Fruit fly (Drosophila melanogaster): ENCODE measurements around the gene CG14829.
A peak's percentile ranks its signal among the peaks of the same experiment; 100 is the strongest.

The CG14829 gene

DNA sequence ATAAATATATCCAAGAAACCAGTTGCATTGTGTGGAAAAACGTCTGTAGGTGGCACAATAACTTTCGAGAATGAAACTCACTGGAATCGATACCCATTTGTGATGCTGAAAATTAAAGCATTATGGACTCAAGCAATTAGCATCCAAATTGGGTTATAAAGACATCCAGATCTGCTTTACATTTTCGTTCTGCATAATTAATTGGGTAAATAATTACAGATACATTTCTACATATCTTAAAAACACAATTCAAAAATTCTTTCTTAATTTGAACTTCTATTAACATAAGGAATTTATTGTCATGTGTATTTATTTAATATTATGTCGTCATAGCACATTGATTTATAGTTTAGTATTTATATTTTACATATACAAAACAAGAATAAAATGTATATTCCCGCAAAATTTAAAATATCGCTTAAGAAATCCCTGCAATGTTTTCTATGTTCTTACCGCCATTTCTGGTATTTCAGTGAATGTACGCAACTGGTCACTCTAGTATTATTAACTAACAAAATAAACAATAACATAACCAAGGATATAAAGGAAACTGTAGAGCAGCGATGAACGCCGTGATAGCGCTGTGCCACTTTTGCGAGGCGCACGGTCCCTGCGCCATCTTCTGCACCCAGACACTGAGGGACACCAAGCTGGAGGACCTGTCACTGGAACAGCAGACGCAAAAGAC lies at the start of gene CG14829, which contains the start of gene BHD (continued):
- TF ChIP-seq CG8089 (GFP tag; optimal IDR thresholded peaks at IDR 0.05) (no peak), maf-S (GFP tag; optimal IDR thresholded peaks at IDR 0.05) (no peak), Dll (GFP tag; IDR thresholded peaks at IDR 0.05; ENCODE audit: partially characterized antibody) (peak; percentile 49; the same call in 1 of the 4 replicates), cas (GFP tag; IDR thresholded peaks at IDR 0.05) (no peak), disco-r (GFP tag; optimal IDR thresholded peaks at IDR 0.05) (no peak), CG34422 (GFP tag; IDR thresholded peaks at IDR 0.05) (no peak), Jarid2 (GFP tag; optimal IDR thresholded peaks at IDR 0.05) (no peak), pnt (GFP tag; optimal IDR thresholded peaks at IDR 0.05) (no peak), CG8281 (tag; optimal IDR thresholded peaks at IDR 0.05) (no peak), toy (GFP tag; IDR thresholded peaks at IDR 0.05) (no peak)

DNA sequence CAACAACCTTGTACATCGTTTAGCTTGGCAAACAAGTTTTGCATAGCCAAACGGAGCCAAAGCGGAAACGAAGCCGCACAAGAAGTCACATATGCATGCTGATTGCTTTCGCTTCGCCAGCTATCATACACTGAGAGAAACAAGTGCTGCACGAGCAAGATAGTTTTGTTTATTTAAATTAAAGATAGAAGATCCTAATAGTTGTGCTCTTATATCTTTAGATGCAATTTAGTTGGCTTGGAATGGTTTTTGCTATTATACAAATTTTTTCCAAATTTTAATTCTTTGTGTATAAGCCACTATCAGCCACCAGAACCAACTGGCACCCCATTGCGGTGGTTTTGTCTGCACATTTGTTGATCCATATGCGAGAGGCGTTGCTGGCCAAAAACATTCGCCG lies 45.6 kb upstream of the CG14829 start:
- TF ChIP-seq ham (GFP tag; IDR thresholded peaks at IDR 0.05), result no peak
- TF ChIP-seq sens (GFP tag), result peak; percentile 74
- TF ChIP-seq CG14965 (GFP tag; optimal IDR thresholded peaks at IDR 0.05; ENCODE audit: borderline replicate concordance), result no peak
- no peak for TF ChIP-seq CG31365 (tag; optimal IDR thresholded peaks at IDR 0.05)
- TF ChIP-seq CG8359 (GFP tag; optimal IDR thresholded peaks at IDR 0.05; ENCODE audit: borderline replicate concordance), result no peak
- no peak for TF ChIP-seq CG4707 (GFP tag; optimal IDR thresholded peaks at IDR 0.05)
- TF ChIP-seq lmd (GFP tag; IDR thresholded peaks at IDR 0.05), result peak; percentile 26; the same call in 1 of the 2 replicates
- peak; percentile 7 for TF ChIP-seq CG11504 (tag; optimal IDR thresholded peaks at IDR 0.05)
- TF ChIP-seq dmrt99B (tag; optimal IDR thresholded peaks at IDR 0.05), result peak; percentile 20
- TF ChIP-seq CG15011 (GFP tag; optimal IDR thresholded peaks at IDR 0.05), result no peak
- no peak for TF ChIP-seq pfk (GFP tag; optimal IDR thresholded peaks at IDR 0.05)
- peak; percentile 14 for TF ChIP-seq gem (tag; optimal IDR thresholded peaks at IDR 0.05)
- TF ChIP-seq hkb (optimal IDR thresholded peaks at IDR 0.05), result no peak
- no peak for TF ChIP-seq hkb (GFP tag; IDR thresholded peaks at IDR 0.05)
- peak; percentile 16; the same call in 1 of the 3 replicates for TF ChIP-seq tgo (GFP tag; IDR thresholded peaks at IDR 0.05)
- peak; percentile 32; the same call in 1 of the 2 replicates for TF ChIP-seq Drgx (GFP tag; IDR thresholded peaks at IDR 0.05)

- TF ChIP-seq chinmo (GFP tag; IDR thresholded peaks at IDR 0.05; ENCODE audit: partially characterized antibody) (peak; percentile 54; the same call in 1 of the 4 replicates), HLH4C (GFP tag; IDR thresholded peaks at IDR 0.05; ENCODE audit: partially characterized antibody) (0 out of 3 replicates have a peak, but pooled peaks have one; percentile 13), CG11093 (GFP tag; IDR thresholded peaks at IDR 0.05) (no peak), CG17912 (GFP tag; optimal IDR thresholded peaks at IDR 0.05) (no peak), CG34422 (GFP tag; IDR thresholded peaks at IDR 0.05) (0 out of 3 replicates have a peak, but pooled peaks have one; percentile 17), CG3838 (GFP tag; optimal IDR thresholded peaks at IDR 0.05) (no peak), C15 (GFP tag; IDR thresholded peaks at IDR 0.05) (no peak), CG12236 (GFP tag; optimal IDR thresholded peaks at IDR 0.05) (no peak), CG15269 (tag; optimal IDR thresholded peaks at IDR 0.05) (no peak), zen2 (GFP tag; IDR thresholded peaks at IDR 0.05; ENCODE audit: partially characterized antibody) (peak; percentile 40; the same call in 1 of the 3 replicates), Drgx (GFP tag; IDR thresholded peaks at IDR 0.05) (peak; percentile 43; the same call in 1 of the 2 replicates), Abd-B (GFP tag; optimal IDR thresholded peaks at IDR 0.05) (no peak), CG5180 (GFP tag; optimal IDR thresholded peaks at IDR 0.05) (peak; percentile 94), nom (GFP tag; optimal IDR thresholded peaks at IDR 0.05) (peak; percentile 83), CG8924 (tag; optimal IDR thresholded peaks at IDR 0.05) (no peak), CG10274 (GFP tag; optimal IDR thresholded peaks at IDR 0.05) (no peak), CG34224 (GFP tag; IDR thresholded peaks at IDR 0.05; ENCODE audit: partially characterized antibody) (no peak), Scr (GFP tag; IDR thresholded peaks at IDR 0.05; ENCODE audit: partially characterized antibody) (no peak), unc-4 (GFP tag; IDR thresholded peaks at IDR 0.05; ENCODE audit: partially characterized antibody) (0 out of 2 replicates have a peak, but pooled peaks have one; percentile 14), CG6254 (GFP tag; optimal IDR thresholded peaks at IDR 0.05) (no peak), Hsf (GFP tag; optimal IDR thresholded peaks at IDR 0.05) (no peak)
These were observed 26.0 kb upstream of the CG14829 start, which contains the start of gene CG14830 for dm6 chr3L:7263757-7264516. Gene CG14830 (minus strand): TSS chr3L:7263920.
